Fruit fly (Drosophila melanogaster) whole organism, wandering third instar larva: ENCODE results near the gene CG9389.

ENCODE experiments used
- Abd-B ChIP-seq: fragments of >200 bp; optimal IDR thresholded peaks from 2 replicates; lab custom pipeline; 2017; ENCODE audit warnings: missing biosample characterization, missing genetic modification characterization
- CG32264 ChIP-seq: fragments of 200-800 bp; sonication (Bioruptor generic); optimal IDR thresholded peaks from 2 replicates; lab custom pipeline; 2016; ENCODE audit warnings: missing biosample characterization, missing genetic modification characterization
- CG9705 ChIP-seq: fragments of 200-800 bp; sonication (Bioruptor generic); optimal IDR thresholded peaks from 2 replicates; lab custom pipeline; 2018; ENCODE audit warnings: missing biosample characterization, mild to moderate bottlenecking, missing genetic modification characterization
- CrebA ChIP-seq: fragments of 200-800 bp; sonication (Bioruptor generic); optimal IDR thresholded peaks from 2 replicates; lab custom pipeline; 2016; ENCODE audit warnings: missing biosample characterization, mild to moderate bottlenecking, missing genetic modification characterization, borderline replicate concordance
- Dfd ChIP-seq: fragments of >200 bp; optimal IDR thresholded peaks from 2 replicates; lab custom pipeline; 2017; ENCODE audit warnings: missing biosample characterization, missing genetic modification characterization
- Dif ChIP-seq: fragments of 200-275, 200-300 bp; sonication (Bioruptor generic); optimal IDR thresholded peaks from 2 replicates; lab custom pipeline; 2018; ENCODE audit warnings: missing biosample characterization, missing genetic modification characterization; ENCODE audit not compliant: partially characterized antibody
- GATAd ChIP-seq: sonication (Bioruptor generic); optimal IDR thresholded peaks from 2 replicates; lab custom pipeline; 2016; ENCODE audit warnings: missing biosample characterization, missing genetic modification characterization
- HLH106 ChIP-seq: fragments of 200-800 bp; optimal IDR thresholded peaks from 3 replicates; lab custom pipeline; 2019; ENCODE audit warnings: missing biosample characterization, mild to moderate bottlenecking, missing genetic modification characterization, moderate library complexity
- Hnf4 ChIP-seq: fragments of 200-800 bp; sonication (Bioruptor generic); optimal IDR thresholded peaks from 2 replicates; lab custom pipeline; 2016; ENCODE audit warnings: missing biosample characterization, mild to moderate bottlenecking, missing genetic modification characterization
- Hr78 ChIP-seq: fragments of >200 bp; optimal IDR thresholded peaks from 2 replicates; lab custom pipeline; 2017; ENCODE audit warnings: missing biosample characterization, missing genetic modification characterization
- Hr83 ChIP-seq: fragments of 200-300 bp; sonication (Bioruptor generic); optimal IDR thresholded peaks from 2 replicates; lab custom pipeline; 2016; ENCODE audit warnings: missing biosample characterization, mild to moderate bottlenecking, missing genetic modification characterization, moderate library complexity; ENCODE audit not compliant: poor library complexity, severe bottlenecking
- Jra ChIP-seq: sonication (Bioruptor generic); optimal IDR thresholded peaks from 2 replicates; lab custom pipeline; 2016; ENCODE audit warnings: missing biosample characterization, missing genetic modification characterization
- Mio ChIP-seq: sonication (Bioruptor generic); optimal IDR thresholded peaks from 2 replicates; lab custom pipeline; 2016; ENCODE audit warnings: missing biosample characterization, missing genetic modification characterization
- Myc ChIP-seq: fragments of >200 bp; optimal IDR thresholded peaks from 2 replicates; lab custom pipeline; 2017
- N ChIP-seq: fragments of >200 bp; optimal IDR thresholded peaks from 2 replicates; lab custom pipeline; 2018; ENCODE audit warnings: missing biosample characterization, missing external identifiers, missing genetic modification characterization
- OdsH ChIP-seq: fragments of 200-800 bp; sonication (Bioruptor generic); optimal IDR thresholded peaks from 2 replicates; lab custom pipeline; 2016; ENCODE audit warnings: missing biosample characterization, mild to moderate bottlenecking, missing genetic modification characterization
- Rel ChIP-seq, 2 experiments: fragments of 200-800 bp; sonication (Bioruptor generic) in 1 of 2; optimal IDR thresholded peaks; 2 replicates in 1 of 2; 3 replicates in 1 of 2; lab custom pipeline; 2016 to 2019; ENCODE audit warnings: mild to moderate bottlenecking in 2 of 2, missing biosample characterization in 2 of 2, missing genetic modification characterization in 2 of 2, moderate library complexity in 1 of 2
- Sp1 ChIP-seq: fragments of 200-800 bp; sonication (Bioruptor generic); optimal IDR thresholded peaks from 3 replicates; lab custom pipeline; 2019; ENCODE audit warnings: missing biosample characterization, mild to moderate bottlenecking, missing genetic modification characterization, moderate library complexity
- Vsx2 ChIP-seq: fragments of 200-300, 225-300 bp; sonication (Bioruptor generic); optimal IDR thresholded peaks from 2 replicates; lab custom pipeline; 2018; ENCODE audit warnings: missing biosample characterization, missing genetic modification characterization; ENCODE audit not compliant: partially characterized antibody
- br ChIP-seq: fragments of 200-800 bp; sonication (Bioruptor generic); optimal IDR thresholded peaks from 2 replicates; lab custom pipeline; 2016; ENCODE audit warnings: missing biosample characterization, missing genetic modification characterization
- brk ChIP-seq: fragments of 200-800 bp; sonication (Bioruptor generic); optimal IDR thresholded peaks from 2 replicates; lab custom pipeline; 2016; ENCODE audit warnings: missing biosample characterization, mild to moderate bottlenecking, missing genetic modification characterization
- dl ChIP-seq, 2 experiments: fragments of 175-275, 200-275 bp in 1 of 2; fragments of 200-275 bp in 1 of 2; sonication (Bioruptor generic); optimal IDR thresholded peaks; lab custom pipeline; 2018; ENCODE audit warnings: mild to moderate bottlenecking in 2 of 2, missing biosample characterization in 2 of 2, missing genetic modification characterization in 2 of 2, moderate library complexity in 2 of 2; ENCODE audit not compliant: partially characterized antibody in 2 of 2, insufficient read depth in 1 of 2
- dmrt93B ChIP-seq: fragments of 200-800 bp; sonication (Bioruptor generic); optimal IDR thresholded peaks from 2 replicates; lab custom pipeline; 2018; ENCODE audit warnings: missing biosample characterization, mild to moderate bottlenecking, missing genetic modification characterization
- dsf ChIP-seq: sonication (Bioruptor generic); optimal IDR thresholded peaks from 2 replicates; lab custom pipeline; 2016; ENCODE audit warnings: missing biosample characterization, missing genetic modification characterization, borderline replicate concordance
- ey ChIP-seq: fragments of 200-800 bp; sonication (Bioruptor generic); optimal IDR thresholded peaks from 2 replicates; lab custom pipeline; 2016; ENCODE audit warnings: missing biosample characterization, missing genetic modification characterization
- foxo ChIP-seq, 2 experiments: fragments of 200-800 bp; sonication (Bioruptor generic); optimal IDR thresholded peaks; 2 replicates in 1 of 2; 3 replicates in 1 of 2; lab custom pipeline; 2016 to 2017; ENCODE audit warnings: missing biosample characterization in 2 of 2, missing genetic modification characterization in 2 of 2
- fru ChIP-seq: fragments of 200-800 bp; sonication (Bioruptor generic); optimal IDR thresholded peaks from 3 replicates; lab custom pipeline; 2016; ENCODE audit warnings: missing biosample characterization, mild to moderate bottlenecking, missing genetic modification characterization
- h ChIP-seq: fragments of 200-800 bp; sonication (Bioruptor generic); optimal IDR thresholded peaks from 3 replicates; lab custom pipeline; 2016; ENCODE audit warnings: missing biosample characterization, mild to moderate bottlenecking, missing genetic modification characterization
- jim ChIP-seq: fragments of 175-275, 200-325 bp; sonication (Bioruptor generic); optimal IDR thresholded peaks from 2 replicates; lab custom pipeline; 2016; ENCODE audit warnings: missing biosample characterization, mild to moderate bottlenecking, missing genetic modification characterization
- lola ChIP-seq: fragments of >200 bp; optimal IDR thresholded peaks from 2 replicates; lab custom pipeline; 2017; ENCODE audit warnings: missing biosample characterization, missing genetic modification characterization
- pan ChIP-seq: fragments of >200 bp; optimal IDR thresholded peaks from 2 replicates; lab custom pipeline; 2017
- psq ChIP-seq: fragments of 200-800 bp; sonication (Bioruptor generic); optimal IDR thresholded peaks from 3 replicates; lab custom pipeline; 2017; ENCODE audit warnings: missing biosample characterization, mild to moderate bottlenecking, missing genetic modification characterization, moderate library complexity
- rgr ChIP-seq: fragments of 200-800 bp; sonication (Bioruptor generic); optimal IDR thresholded peaks from 3 replicates; lab custom pipeline; 2016; ENCODE audit warnings: missing biosample characterization, mild to moderate bottlenecking, missing genetic modification characterization
- sage ChIP-seq: fragments of 200-800 bp; sonication (Bioruptor generic); optimal IDR thresholded peaks from 2 replicates; lab custom pipeline; 2016; ENCODE audit warnings: missing biosample characterization, mild to moderate bottlenecking, missing genetic modification characterization
- sv ChIP-seq: fragments of 200-800 bp; sonication (Bioruptor generic); optimal IDR thresholded peaks from 3 replicates; lab custom pipeline; 2016; ENCODE audit warnings: missing biosample characterization, missing genetic modification characterization
- tai ChIP-seq: sonication (Bioruptor generic); optimal IDR thresholded peaks from 2 replicates; lab custom pipeline; 2016; ENCODE audit warnings: missing biosample characterization, missing genetic modification characterization
- usp ChIP-seq: fragments of >200 bp; optimal IDR thresholded peaks from 2 replicates; lab custom pipeline; 2017; ENCODE audit warnings: missing biosample characterization, missing genetic modification characterization
- woc ChIP-seq: sonication (Bioruptor generic); optimal IDR thresholded peaks from 2 replicates; lab custom pipeline; 2016; ENCODE audit warnings: missing biosample characterization, mild to moderate bottlenecking, missing genetic modification characterization

CG9389 gene

DNA sequence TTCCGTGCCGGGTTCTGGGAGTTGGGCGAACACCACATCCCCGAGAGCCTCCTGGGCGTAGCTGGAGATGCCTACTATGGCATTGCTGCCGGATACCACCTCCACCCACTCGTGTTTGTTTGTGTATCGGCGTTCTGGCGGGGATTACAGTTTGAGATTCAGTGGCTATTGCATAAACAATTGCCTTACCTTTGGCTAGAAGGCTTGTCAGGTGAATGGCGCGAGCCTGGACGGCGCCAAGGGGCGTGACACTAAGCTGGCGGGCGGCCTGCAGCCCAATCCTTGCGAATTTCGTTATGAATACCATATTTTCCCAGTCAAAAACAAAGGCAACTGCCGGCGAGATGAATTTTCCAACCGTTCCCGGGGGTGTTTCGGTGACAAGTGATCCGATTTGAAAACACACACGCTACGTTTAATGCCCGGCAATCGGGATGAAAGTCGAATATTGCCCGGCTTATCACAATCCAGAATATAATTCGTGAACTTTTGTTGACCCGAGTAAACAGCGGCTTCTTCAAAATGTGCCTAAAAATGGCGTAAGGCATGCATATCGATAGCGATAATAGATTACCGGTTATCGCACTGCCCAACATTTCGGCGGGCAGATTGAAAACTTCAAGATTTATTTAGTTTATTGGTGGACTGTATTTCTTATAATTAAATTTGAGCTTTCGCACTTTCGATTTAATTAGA lies 10.8 kb upstream of the CG9389 start, which contains the start of gene ppl (continued):
- no peak for TF ChIP-seq Vsx2 (GFP tag; lab: Kevin White, UChicago)
- TF ChIP-seq pan (lab: Kevin White, UChicago) = no peak
- no peak for TF ChIP-seq tai (GFP tag; lab: Kevin White, UChicago)
- no peak for TF ChIP-seq Mio
- TF ChIP-seq jim (GFP tag; lab: Kevin White, UChicago) = no peak
- peak; percentile 27 for TF ChIP-seq h
- peak in 1 of 2 experiments; percentile 10 for TF ChIP-seq foxo (GFP tag; optimal IDR thresholded peaks at IDR 0.05; lab: Kevin White, UChicago)
- TF ChIP-seq Jra (GFP tag; lab: Kevin White, UChicago) = no peak
- no peak for TF ChIP-seq dsf
- no peak for TF ChIP-seq psq
- no peak for TF ChIP-seq lola (GFP tag; lab: Kevin White, UChicago)
- TF ChIP-seq CG32264 (GFP tag; lab: Kevin White, UChicago) = no peak
- TF ChIP-seq, all 38 proteins: peak for 6

dm6 chr3L:21279876-21280566 lies 9.6 kb upstream of the CG9389 start, which contains the start of gene AcCoAS:
AcCoAS (minus strand) TSS chr3L:21280243.
- peak; percentile 67 for TF ChIP-seq Hr83 (GFP tag; lab: Kevin White, UChicago)
- no peak for TF ChIP-seq N
- no peak for TF ChIP-seq pan (lab: Kevin White, UChicago)
- peak; percentile 29 for TF ChIP-seq psq
- no peak for TF ChIP-seq dl (GFP tag; optimal IDR thresholded peaks at IDR 0.05; lab: Kevin White, UChicago; ENCODE audit: insufficient read depth in 1 of 2, partially characterized antibody in 2 of 2)
- TF ChIP-seq Hr78 (GFP tag; lab: Kevin White, UChicago) = no peak
- no peak for TF ChIP-seq dsf
- TF ChIP-seq br (GFP tag; lab: Kevin White, UChicago) = peak; percentile 68
- TF ChIP-seq ey (GFP tag; lab: Kevin White, UChicago) = peak; percentile 62
- peak; percentile 21 for TF ChIP-seq Mio
- TF ChIP-seq Dif = no peak
- TF ChIP-seq Vsx2 (GFP tag; lab: Kevin White, UChicago) = no peak
- no peak for TF ChIP-seq Dfd (GFP tag; lab: Kevin White, UChicago)
- TF ChIP-seq Rel (GFP tag; optimal IDR thresholded peaks at IDR 0.05; lab: Kevin White, UChicago) = no peak
- peak; percentile 33 for TF ChIP-seq Rel (tag; optimal IDR thresholded peaks at IDR 0.05; lab: Kevin White, UChicago)
- peak; percentile 4 for TF ChIP-seq CG32264 (GFP tag; lab: Kevin White, UChicago)
- peak; percentile 8 to 74 for TF ChIP-seq foxo (GFP tag; optimal IDR thresholded peaks at IDR 0.05; lab: Kevin White, UChicago)
- no peak for TF ChIP-seq tai (GFP tag; lab: Kevin White, UChicago)
- TF ChIP-seq dmrt93B (GFP tag; lab: Kevin White, UChicago) = no peak
- peak; percentile 29 for TF ChIP-seq brk (GFP tag; lab: Kevin White, UChicago)
- TF ChIP-seq woc (GFP tag; lab: Kevin White, UChicago) = no peak
- TF ChIP-seq CrebA (GFP tag; lab: Kevin White, UChicago) = no peak
- peak; percentile 63 for TF ChIP-seq fru (GFP tag; lab: Kevin White, UChicago)
- no peak for TF ChIP-seq Abd-B
- TF ChIP-seq Myc (lab: Kevin White, UChicago) = no peak
- TF ChIP-seq jim (GFP tag; lab: Kevin White, UChicago) = no peak
- TF ChIP-seq Hnf4 (GFP tag; lab: Kevin White, UChicago) = peak; percentile 15
- no peak for TF ChIP-seq lola (GFP tag; lab: Kevin White, UChicago)
- TF ChIP-seq h = peak; percentile 87
- TF ChIP-seq Sp1 (GFP tag; lab: Kevin White, UChicago) = peak; percentile 55
- TF ChIP-seq rgr (GFP tag; lab: Kevin White, UChicago) = peak; percentile 67
- TF ChIP-seq Jra (GFP tag; lab: Kevin White, UChicago) = peak; percentile 47
- no peak for TF ChIP-seq CG9705 (GFP tag; lab: Kevin White, UChicago)
- peak; percentile 31 for TF ChIP-seq HLH106
- peak; percentile 65 for TF ChIP-seq OdsH (GFP tag; lab: Kevin White, UChicago)
- TF ChIP-seq sage (GFP tag; lab: Kevin White, UChicago) = no peak
- TF ChIP-seq GATAd (GFP tag; lab: Kevin White, UChicago) = no peak
- peak; percentile 4 for TF ChIP-seq sv
- no peak for TF ChIP-seq usp (GFP tag; lab: Kevin White, UChicago)
